Worm (Caenorhabditis elegans) whole organism, young adult: ENCODE data around the gene Y54H5A.2.

ENCODE experiments used
- C17E4.6 ChIP-seq: fragments of 200-800 bp; sonication (Bioruptor generic); IDR thresholded peaks from 2 replicates; pipeline ENCODE4 v1.3.6; 2022; ENCODE audit warnings: missing genetic modification reagents, missing genetic modification characterization, missing compliant biosample characterization
- F57C9.4 ChIP-seq: sonication (generic microtip); optimal IDR thresholded peaks from 2 replicates; lab custom pipeline; 2017; ENCODE audit warnings: mild to moderate bottlenecking, missing genetic modification characterization, missing compliant biosample characterization
- ama-1 ChIP-seq, 3 experiments: fragments of 150-350 bp in 1 of 3; sonication (generic microtip) in 2 of 3; optimal IDR thresholded peaks; 2 replicates each; lab custom pipeline; 2014 to 2018; ENCODE audit warnings: missing biosample characterization in 2 of 3, missing genetic modification characterization in 2 of 3, missing genetic modification reagents in 2 of 3
- atf-7 ChIP-seq: sonication (generic microtip); optimal IDR thresholded peaks from 2 replicates; lab custom pipeline; 2017; ENCODE audit warnings: mild to moderate bottlenecking, missing genetic modification characterization, missing compliant biosample characterization
- dpff-1 ChIP-seq: sonication (generic microtip); optimal IDR thresholded peaks from 2 replicates; lab custom pipeline; 2017; ENCODE audit warnings: mild to moderate bottlenecking, missing genetic modification characterization, missing compliant biosample characterization
- dpl-1 ChIP-seq: fragments of 150-350 bp; optimal IDR thresholded peaks from 2 replicates; lab custom pipeline; 2014; ENCODE audit warnings: missing biosample characterization, missing genetic modification reagents, missing genetic modification characterization
- ets-4 ChIP-seq: fragments of 200-800 bp; sonication (Bioruptor generic); optimal IDR thresholded peaks from 2 replicates; lab custom pipeline; 2018; ENCODE audit warnings: mild to moderate bottlenecking, missing genetic modification characterization, missing compliant biosample characterization
- fkh-3 ChIP-seq: sonication (generic microtip); optimal IDR thresholded peaks from 2 replicates; lab custom pipeline; 2016; ENCODE audit warnings: mild to moderate bottlenecking, missing genetic modification characterization, missing compliant biosample characterization
- mes-4 ChIP-seq: sonication (generic microtip); optimal IDR thresholded peaks from 2 replicates; lab custom pipeline; 2016; ENCODE audit warnings: missing genotype, missing genetic modification characterization, missing compliant biosample characterization
- pbrm-1 ChIP-seq: fragments of 200-800 bp; sonication (Bioruptor generic); IDR thresholded peaks from 2 replicates; pipeline ENCODE4 v1.3.6; 2022; ENCODE audit warnings: missing genetic modification reagents, missing genetic modification characterization, missing compliant biosample characterization
- unc-130 ChIP-seq: sonication (generic microtip); optimal IDR thresholded peaks from 2 replicates; lab custom pipeline; 2016; ENCODE audit warnings: missing genetic modification reagents, missing genetic modification characterization, missing compliant biosample characterization

ce11 chrIII:5196298-5197045 lies 47.1 kb upstream of the Y54H5A.2 start:
- TF ChIP-seq mes-4 (tag; lab: Kevin White, UChicago) (no peak), atf-7 (tag; lab: Kevin White, UChicago) (peak; percentile 73), unc-130 (GFP tag; lab: Kevin White, UChicago) (no peak), dpff-1 (tag; lab: Kevin White, UChicago) (no peak), ets-4 (no peak), pbrm-1 (no peak; the same call in 1 of the 2 replicates), ama-1 (optimal IDR thresholded peaks at IDR 0.05; lab: Kevin White, UChicago) (no peak), ama-1 (GFP tag; optimal IDR thresholded peaks at IDR 0.05; lab: Kevin White, UChicago) (peak in 1 of 2 experiments; percentile 4), F57C9.4 (tag; lab: Kevin White, UChicago) (no peak), dpl-1 (no peak), fkh-3 (tag; lab: Kevin White, UChicago) (no peak), C17E4.6 (GFP tag; lab: Robert Waterston, UW) (no peak)
